Fruit fly (Drosophila melanogaster) whole organism, embryonic: ENCODE data around the gene heph.

Experiments used
- Antp ChIP-seq: fragments of 200-800 bp; sonication (Bioruptor generic); optimal IDR thresholded peaks from 3 replicates; lab custom pipeline; 2016; ENCODE audit warnings: missing biosample characterization, missing genetic modification characterization
- Bteb2 ChIP-seq: fragments of 200-800 bp; sonication (Bioruptor generic); optimal IDR thresholded peaks from 2 replicates; lab custom pipeline; 2016; ENCODE audit warnings: missing biosample characterization, missing genetic modification characterization
- CG10147 ChIP-seq: fragments of 200-800 bp; sonication (Bioruptor generic); optimal IDR thresholded peaks from 2 replicates; lab custom pipeline; 2019; ENCODE audit warnings: missing biosample characterization, mild to moderate bottlenecking, missing genetic modification characterization, moderate library complexity
- CG11695 ChIP-seq: fragments of 200-800 bp; sonication (Bioruptor generic); IDR thresholded peaks from 3 replicates; pipeline ENCODE4 v1.3.6; 2022; ENCODE audit warnings: missing biosample characterization, missing genetic modification characterization
- CG1233 ChIP-seq: fragments of 200-800 bp; sonication (Bioruptor generic); optimal IDR thresholded peaks from 4 replicates; lab custom pipeline; 2018; ENCODE audit warnings: missing biosample characterization, mild to moderate bottlenecking, missing genetic modification characterization
- CG13894 ChIP-seq: fragments of 200-800 bp; sonication (Bioruptor generic); optimal IDR thresholded peaks from 3 replicates; lab custom pipeline; 2018; ENCODE audit warnings: missing biosample characterization, mild to moderate bottlenecking, missing genetic modification characterization, moderate library complexity
- CG17385 ChIP-seq: fragments of 200-800 bp; sonication (Bioruptor generic); optimal IDR thresholded peaks from 3 replicates; lab custom pipeline; 2018; ENCODE audit warnings: missing biosample characterization, mild to moderate bottlenecking, missing genetic modification characterization
- CG17829 ChIP-seq: fragments of 200-800 bp; optimal IDR thresholded peaks from 2 replicates; lab custom pipeline; 2019; ENCODE audit warnings: missing biosample characterization, mild to moderate bottlenecking, missing genetic modification characterization, moderate library complexity
- CG17912 ChIP-seq: fragments of 200-800 bp; sonication (Bioruptor generic); optimal IDR thresholded peaks from 2 replicates; lab custom pipeline; 2018; ENCODE audit warnings: missing biosample characterization, mild to moderate bottlenecking, missing genetic modification characterization
- CG18011 ChIP-seq: fragments of 200-800 bp; sonication (Bioruptor generic); optimal IDR thresholded peaks from 2 replicates; lab custom pipeline; 2017; ENCODE audit warnings: missing biosample characterization, missing genetic modification characterization, mild to moderate bottlenecking, moderate library complexity, missing genotype
- CG2116 ChIP-seq: fragments of 200-800 bp; sonication (Bioruptor generic); optimal IDR thresholded peaks from 3 replicates; lab custom pipeline; 2018; ENCODE audit warnings: missing biosample characterization, mild to moderate bottlenecking, missing genetic modification characterization
- CG32772 ChIP-seq: fragments of 200-800 bp; sonication (Bioruptor generic); IDR thresholded peaks from 2 replicates; pipeline ENCODE4 v1.3.6; 2022; ENCODE audit warnings: missing biosample characterization, missing genetic modification characterization
- CG3281 ChIP-seq: fragments of 200-800 bp; sonication (Bioruptor generic); optimal IDR thresholded peaks from 3 replicates; lab custom pipeline; 2017; ENCODE audit warnings: missing biosample characterization, mild to moderate bottlenecking, missing genetic modification characterization
- CG4404 ChIP-seq: fragments of 200-800 bp; sonication (Bioruptor generic); IDR thresholded peaks from 2 replicates; pipeline ENCODE4 v1.3.6; 2022; ENCODE audit warnings: missing biosample characterization, missing genetic modification characterization
- CG7987 ChIP-seq: fragments of 200-800 bp; sonication (Bioruptor generic); optimal IDR thresholded peaks from 2 replicates; lab custom pipeline; 2018; ENCODE audit warnings: missing biosample characterization, mild to moderate bottlenecking, missing genetic modification characterization, moderate library complexity
- Fer1 ChIP-seq: fragments of 200-800 bp; sonication (Bioruptor generic); optimal IDR thresholded peaks from 2 replicates; lab custom pipeline; 2017; ENCODE audit warnings: missing biosample characterization, mild to moderate bottlenecking, missing genetic modification characterization
- GATAe ChIP-seq: fragments of 200-800 bp; sonication (Bioruptor generic); conservative IDR thresholded peaks from 2 replicates; pipeline ENCODE4 v1.3.6; 2022; ENCODE audit warnings: missing biosample characterization, missing genetic modification characterization
- Gug ChIP-seq: fragments of 200-800 bp; sonication (Bioruptor generic); IDR thresholded peaks from 4 replicates; pipeline ENCODE4 v1.3.6; 2022; ENCODE audit warnings: missing biosample characterization, missing genetic modification characterization
- H15 ChIP-seq: fragments of 200-800 bp; sonication (Bioruptor generic); IDR thresholded peaks from 3 replicates; pipeline ENCODE4 v1.3.6; 2022; ENCODE audit warnings: missing biosample characterization, missing genetic modification characterization
- ara ChIP-seq: fragments of 200-800 bp; sonication (Bioruptor generic); IDR thresholded peaks from 2 replicates; pipeline ENCODE4 v1.3.6; 2022; ENCODE audit warnings: missing biosample characterization, missing genetic modification characterization
- cad ChIP-seq: fragments of >200 bp; optimal IDR thresholded peaks from 2 replicates; lab custom pipeline; 2017; ENCODE audit warnings: missing biosample characterization, missing genetic modification characterization
- chn ChIP-seq: fragments of 200-800 bp; sonication (Bioruptor generic); optimal IDR thresholded peaks from 2 replicates; lab custom pipeline; 2016; ENCODE audit warnings: missing biosample characterization, missing genetic modification characterization
- crc ChIP-seq: fragments of 200-800 bp; sonication (Bioruptor generic); optimal IDR thresholded peaks from 2 replicates; lab custom pipeline; 2016; ENCODE audit warnings: missing biosample characterization, missing genetic modification characterization
- cwo ChIP-seq: fragments of 200-800 bp; sonication (Bioruptor generic); optimal IDR thresholded peaks from 3 replicates; lab custom pipeline; 2017; ENCODE audit warnings: missing biosample characterization, missing genetic modification characterization, mild to moderate bottlenecking, moderate library complexity, missing genetic modification reagents
- danr ChIP-seq: fragments of 200-800 bp; sonication (Bioruptor generic); IDR thresholded peaks from 2 replicates; pipeline ENCODE4 v1.3.6; 2022; ENCODE audit warnings: missing biosample characterization, missing genetic modification characterization
- gce ChIP-seq: fragments of 200-800 bp; sonication (Bioruptor generic); IDR thresholded peaks from 3 replicates; pipeline ENCODE4 v1.3.6; 2022; ENCODE audit warnings: missing biosample characterization, missing genetic modification characterization
- h ChIP-seq: fragments of >200 bp; optimal IDR thresholded peaks from 2 replicates; lab custom pipeline; 2017
- nom ChIP-seq: fragments of 200-800 bp; sonication (Bioruptor generic); optimal IDR thresholded peaks from 2 replicates; lab custom pipeline; 2017; ENCODE audit warnings: missing biosample characterization, missing genetic modification characterization, mild to moderate bottlenecking, moderate library complexity, missing genetic modification reagents
- org-1 ChIP-seq: fragments of 200-800 bp; sonication (Bioruptor generic); optimal IDR thresholded peaks from 2 replicates; lab custom pipeline; 2017; ENCODE audit warnings: missing biosample characterization, missing genetic modification characterization
- ranshi ChIP-seq: fragments of 200-800 bp; sonication (Bioruptor generic); IDR thresholded peaks from 2 replicates; pipeline ENCODE4 v1.3.6; 2022; ENCODE audit warnings: missing biosample characterization, missing genetic modification characterization
- tap ChIP-seq: fragments of 200-800 bp; optimal IDR thresholded peaks from 3 replicates; lab custom pipeline; 2019; ENCODE audit warnings: missing biosample characterization, mild to moderate bottlenecking, missing genetic modification characterization, moderate library complexity
- trem ChIP-seq: fragments of 200-800 bp; optimal IDR thresholded peaks from 3 replicates; lab custom pipeline; 2019; ENCODE audit warnings: missing biosample characterization, mild to moderate bottlenecking, missing genetic modification characterization, moderate library complexity
- wek ChIP-seq: fragments of 200-800 bp; sonication (Bioruptor generic); optimal IDR thresholded peaks from 3 replicates; lab custom pipeline; 2018; ENCODE audit warnings: missing biosample characterization, mild to moderate bottlenecking, missing genetic modification characterization, moderate library complexity

The heph gene

dm6 chr3R:31805228-31805738, 210.0 kb downstream of the heph start, which contains the start of the genes CG42233 and CG1971 (continued):
- TF ChIP-seq nom (GFP tag; lab: Kevin White, UChicago): no peak
- TF ChIP-seq wek (GFP tag; lab: Kevin White, UChicago): no peak
- no peak for TF ChIP-seq GATAe (GFP tag; lab: Robert Waterston, UW)
- no peak for TF ChIP-seq CG18011 (GFP tag; lab: Kevin White, UChicago)
- no peak for TF ChIP-seq h (lab: Kevin White, UChicago)
- TF ChIP-seq org-1 (GFP tag; lab: Kevin White, UChicago): no peak
- no peak for TF ChIP-seq CG13894 (tag; lab: Kevin White, UChicago)
- no peak for TF ChIP-seq CG2116
- TF ChIP-seq tap (tag; lab: Kevin White, UChicago): no peak
- no peak for TF ChIP-seq CG10147
- no peak for TF ChIP-seq crc (GFP tag; lab: Kevin White, UChicago)
- TF ChIP-seq gce (GFP tag; lab: Robert Waterston, UW): no peak; the same call in 2 of the 3 replicates
- no peak for TF ChIP-seq CG17829
- no peak for TF ChIP-seq ara (GFP tag; lab: Robert Waterston, UW)
- TF ChIP-seq CG4404 (GFP tag; lab: Robert Waterston, UW): no peak
- no peak for TF ChIP-seq Bteb2 (GFP tag; lab: Kevin White, UChicago)
- TF ChIP-seq CG7987 (GFP tag; lab: Kevin White, UChicago): no peak
- TF ChIP-seq trem (tag; lab: Kevin White, UChicago): peak; percentile 2
- no peak for TF ChIP-seq CG3281 (GFP tag; lab: Kevin White, UChicago)
- TF ChIP-seq danr (GFP tag; lab: Robert Waterston, UW): no peak
- TF ChIP-seq H15 (GFP tag; lab: Robert Waterston, UW): 0 out of 3 replicates have a peak, but pooled peaks have one; percentile 22
- TF ChIP-seq cwo (GFP tag; lab: Kevin White, UChicago): no peak
- no peak for TF ChIP-seq cad
- no peak for TF ChIP-seq CG17912 (GFP tag; lab: Kevin White, UChicago)
- peak; percentile 13 for TF ChIP-seq CG1233 (GFP tag; lab: Kevin White, UChicago)

dm6 chr3R:31800663-31801062, 214.7 kb downstream of the heph start, which contains the start of gene Ir100a:
Ir100a (plus strand) TSS chr3R:31800963.
- no peak for TF ChIP-seq CG32772 (GFP tag; lab: Robert Waterston, UW)
- TF ChIP-seq Antp (GFP tag; lab: Kevin White, UChicago): no peak
- TF ChIP-seq chn (GFP tag; lab: Kevin White, UChicago): no peak
- TF ChIP-seq Gug (GFP tag; lab: Robert Waterston, UW): no peak
- TF ChIP-seq CG11695: no peak
- TF ChIP-seq Fer1: no peak
- no peak for TF ChIP-seq CG17385 (GFP tag; lab: Kevin White, UChicago)
- TF ChIP-seq ranshi: no peak
